Fruit fly (Drosophila melanogaster) whole organism, embryonic: ENCODE data around the gene CG34290.

Experiments used
- Antp ChIP-seq: fragments of 200-800 bp; sonication (Bioruptor generic); optimal IDR thresholded peaks from 3 replicates; lab custom pipeline; 2016; ENCODE audit warnings: missing biosample characterization, missing genetic modification characterization
- C15 ChIP-seq: fragments of 200-800 bp; sonication (Bioruptor generic); IDR thresholded peaks from 3 replicates; pipeline ENCODE4 v1.3.6; 2022; ENCODE audit warnings: missing biosample characterization, missing genetic modification characterization
- CG10543 ChIP-seq: fragments of 200-800 bp; sonication (Bioruptor generic); optimal IDR thresholded peaks from 3 replicates; lab custom pipeline; 2017; ENCODE audit warnings: missing biosample characterization, mild to moderate bottlenecking, missing genetic modification characterization, moderate library complexity
- CG10654 ChIP-seq: fragments of 200-800 bp; sonication (Bioruptor generic); optimal IDR thresholded peaks from 2 replicates; lab custom pipeline; 2016; ENCODE audit warnings: missing biosample characterization, missing genetic modification characterization
- CG11504 ChIP-seq: fragments of 200-800 bp; sonication (Bioruptor generic); optimal IDR thresholded peaks from 3 replicates; lab custom pipeline; 2019; ENCODE audit warnings: missing biosample characterization, mild to moderate bottlenecking, missing genetic modification characterization, moderate library complexity
- CG12942 ChIP-seq: fragments of 200-800 bp; sonication (Bioruptor generic); optimal IDR thresholded peaks from 3 replicates; lab custom pipeline; 2016; ENCODE audit warnings: missing biosample characterization, missing genetic modification characterization
- CG13624 ChIP-seq: fragments of 200-800 bp; sonication (Bioruptor generic); optimal IDR thresholded peaks from 2 replicates; lab custom pipeline; 2016; ENCODE audit warnings: missing biosample characterization, missing genetic modification characterization
- CG14860 ChIP-seq: fragments of 200-800 bp; sonication (Bioruptor generic); IDR thresholded peaks from 3 replicates; pipeline ENCODE4 v1.3.6; 2022; ENCODE audit warnings: missing biosample characterization, missing genetic modification characterization; ENCODE audit not compliant: partially characterized antibody
- CG2889 ChIP-seq: fragments of 200-800 bp; sonication (Bioruptor generic); IDR thresholded peaks from 3 replicates; pipeline ENCODE4 v1.3.6; 2022; ENCODE audit warnings: missing biosample characterization, missing genetic modification characterization
- CG30403 ChIP-seq: fragments of 200-800 bp; sonication (Bioruptor generic); optimal IDR thresholded peaks from 3 replicates; lab custom pipeline; 2016; ENCODE audit warnings: missing biosample characterization, missing genetic modification characterization
- CG3726 ChIP-seq: fragments of 200-800 bp; sonication (Bioruptor generic); IDR thresholded peaks from 3 replicates; pipeline ENCODE4, ENCODE4 v1.3.6; 2022; ENCODE audit warnings: missing biosample characterization, missing genetic modification characterization
- CG4730 ChIP-seq: fragments of 200-800 bp; sonication (Bioruptor generic); IDR thresholded peaks from 2 replicates; pipeline ENCODE4 v1.3.6; 2022; ENCODE audit warnings: missing biosample characterization, missing genetic modification characterization
- CG6654 ChIP-seq: fragments of 200-800 bp; sonication (Bioruptor generic); optimal IDR thresholded peaks from 2 replicates; lab custom pipeline; 2017; ENCODE audit warnings: missing biosample characterization, mild to moderate bottlenecking, missing genetic modification characterization
- CG6689 ChIP-seq: fragments of 200-800 bp; sonication (Bioruptor generic); IDR thresholded peaks from 2 replicates; pipeline ENCODE4 v1.3.6; 2022; ENCODE audit warnings: missing biosample characterization, missing genetic modification characterization
- CG8359 ChIP-seq: fragments of 200-800 bp; sonication (Bioruptor generic); optimal IDR thresholded peaks from 2 replicates; lab custom pipeline; 2017; ENCODE audit warnings: missing biosample characterization, mild to moderate bottlenecking, missing genetic modification characterization, borderline replicate concordance
- CG8924 ChIP-seq: fragments of 200-800 bp; optimal IDR thresholded peaks from 3 replicates; lab custom pipeline; 2019; ENCODE audit warnings: missing biosample characterization, mild to moderate bottlenecking, missing genetic modification characterization, moderate library complexity
- CG8944 ChIP-seq: fragments of 200-800 bp; sonication (Bioruptor generic); optimal IDR thresholded peaks from 3 replicates; lab custom pipeline; 2016; ENCODE audit warnings: missing biosample characterization, missing genetic modification characterization
- CG9437 ChIP-seq: fragments of 200-800 bp; sonication (Bioruptor generic); optimal IDR thresholded peaks from 2 replicates; lab custom pipeline; 2018; ENCODE audit warnings: missing biosample characterization, mild to moderate bottlenecking, missing genetic modification characterization
- CG9932 ChIP-seq: fragments of 200-800 bp; sonication (Bioruptor generic); IDR thresholded peaks from 2 replicates; pipeline ENCODE4 v1.3.6; 2022; ENCODE audit warnings: missing biosample characterization, missing genetic modification characterization
- GATAe ChIP-seq: fragments of 200-800 bp; sonication (Bioruptor generic); conservative IDR thresholded peaks from 2 replicates; pipeline ENCODE4 v1.3.6; 2022; ENCODE audit warnings: missing biosample characterization, missing genetic modification characterization
- H2.0 ChIP-seq: fragments of 200-800 bp; sonication (Bioruptor generic); IDR thresholded peaks from 2 replicates; pipeline ENCODE4 v1.3.6; 2022; ENCODE audit warnings: missing biosample characterization, missing genetic modification characterization
- Hand ChIP-seq: fragments of 200-800 bp; sonication (Bioruptor generic); optimal IDR thresholded peaks from 2 replicates; lab custom pipeline; 2017; ENCODE audit warnings: mild to moderate bottlenecking, missing biosample characterization, missing genetic modification reagents, missing genetic modification characterization
- Hr3 ChIP-seq: fragments of 200-800 bp; sonication (Bioruptor generic); optimal IDR thresholded peaks from 3 replicates; lab custom pipeline; 2016; ENCODE audit warnings: missing biosample characterization, missing genetic modification characterization
- Jarid2 ChIP-seq: fragments of 200-800 bp; sonication (Bioruptor generic); optimal IDR thresholded peaks from 3 replicates; lab custom pipeline; 2017; ENCODE audit warnings: mild to moderate bottlenecking, missing biosample characterization, missing genetic modification reagents, missing genetic modification characterization
- Rfx ChIP-seq: fragments of 200-800 bp; sonication (Bioruptor generic); IDR thresholded peaks from 2 replicates; pipeline ENCODE4 v1.3.6; 2022; ENCODE audit warnings: missing biosample characterization, missing genetic modification characterization
- Sox102F ChIP-seq: fragments of 200-800 bp; sonication (Bioruptor generic); optimal IDR thresholded peaks from 2 replicates; lab custom pipeline; 2018; ENCODE audit warnings: missing biosample characterization, mild to moderate bottlenecking, missing genetic modification characterization, moderate library complexity
- az2 ChIP-seq: fragments of 200-800 bp; sonication (Bioruptor generic); optimal IDR thresholded peaks from 3 replicates; lab custom pipeline; 2016; ENCODE audit warnings: missing biosample characterization, missing genetic modification characterization
- bcd ChIP-seq: fragments of 200-800 bp; sonication (Bioruptor generic); optimal IDR thresholded peaks from 2 replicates; lab custom pipeline; 2017; ENCODE audit warnings: missing biosample characterization, mild to moderate bottlenecking, missing genetic modification characterization
- btn ChIP-seq: fragments of 200-800 bp; sonication (Bioruptor generic); optimal IDR thresholded peaks from 2 replicates; lab custom pipeline; 2016; ENCODE audit warnings: missing biosample characterization, missing genetic modification characterization
- cato ChIP-seq: fragments of 200-800 bp; sonication (Bioruptor generic); optimal IDR thresholded peaks from 2 replicates; lab custom pipeline; 2016; ENCODE audit warnings: missing biosample characterization, missing genetic modification characterization, borderline replicate concordance
- crc ChIP-seq: fragments of 200-800 bp; sonication (Bioruptor generic); optimal IDR thresholded peaks from 2 replicates; lab custom pipeline; 2016; ENCODE audit warnings: missing biosample characterization, missing genetic modification characterization
- croc ChIP-seq: fragments of 200-800 bp; sonication (Bioruptor generic); conservative IDR thresholded peaks from 3 replicates; pipeline ENCODE4 v1.3.6; 2022; ENCODE audit warnings: missing biosample characterization, missing genetic modification characterization
- cwo ChIP-seq: fragments of 200-800 bp; sonication (Bioruptor generic); optimal IDR thresholded peaks from 3 replicates; lab custom pipeline; 2017; ENCODE audit warnings: missing biosample characterization, missing genetic modification characterization, mild to moderate bottlenecking, moderate library complexity, missing genetic modification reagents
- disco-r ChIP-seq: fragments of 200-800 bp; sonication (Bioruptor generic); optimal IDR thresholded peaks from 2 replicates; lab custom pipeline; 2016; ENCODE audit warnings: missing biosample characterization, missing genetic modification characterization
- gem ChIP-seq: fragments of 200-800 bp; sonication (Bioruptor generic); optimal IDR thresholded peaks from 2 replicates; lab custom pipeline; 2019; ENCODE audit warnings: missing biosample characterization, mild to moderate bottlenecking, missing genetic modification characterization, moderate library complexity
- grau ChIP-seq: fragments of 200-800 bp; optimal IDR thresholded peaks from 3 replicates; lab custom pipeline; 2019; ENCODE audit warnings: missing biosample characterization, mild to moderate bottlenecking, missing genetic modification characterization, moderate library complexity
- hb ChIP-seq: fragments of 200-800 bp; sonication (Bioruptor generic); IDR thresholded peaks from 3 replicates; pipeline ENCODE4 v1.3.6; 2022; ENCODE audit warnings: missing biosample characterization, missing genetic modification characterization; ENCODE audit not compliant: partially characterized antibody
- her ChIP-seq: fragments of 200-800 bp; sonication (Bioruptor generic); optimal IDR thresholded peaks from 2 replicates; lab custom pipeline; 2016; ENCODE audit warnings: missing biosample characterization, missing genetic modification characterization
- hth ChIP-seq: fragments of >200 bp; optimal IDR thresholded peaks from 2 replicates; lab custom pipeline; 2017; ENCODE audit warnings: inconsistent platforms
- kah ChIP-seq: fragments of 200-800 bp; sonication (Bioruptor generic); optimal IDR thresholded peaks from 2 replicates; lab custom pipeline; 2018; ENCODE audit warnings: missing biosample characterization, mild to moderate bottlenecking, missing genetic modification characterization
- klu ChIP-seq: fragments of 200-800 bp; sonication (Bioruptor generic); IDR thresholded peaks from 2 replicates; pipeline ENCODE4 v1.3.6; 2022; ENCODE audit warnings: missing biosample characterization, missing genetic modification characterization
- lov ChIP-seq, 2 experiments: fragments of 200-800 bp in 1 of 2; fragments of >200 bp in 1 of 2; sonication (Bioruptor generic) in 1 of 2; IDR thresholded peaks in 1 of 2; optimal IDR thresholded peaks in 1 of 2; 2 replicates in 1 of 2; 3 replicates in 1 of 2; pipeline versions ENCODE4 v1.3.6 to Lab custom; 2017 to 2022; ENCODE audit warnings: missing biosample characterization in 1 of 2, missing genetic modification characterization in 1 of 2
- nerfin-1 ChIP-seq: fragments of 200-800 bp; sonication (Bioruptor generic); optimal IDR thresholded peaks from 3 replicates; lab custom pipeline; 2019; ENCODE audit warnings: missing biosample characterization, mild to moderate bottlenecking, missing genetic modification characterization, moderate library complexity
- oc ChIP-seq: fragments of 200-800 bp; sonication (Bioruptor generic); optimal IDR thresholded peaks from 2 replicates; lab custom pipeline; 2018; ENCODE audit warnings: missing biosample characterization, mild to moderate bottlenecking, missing genetic modification characterization, moderate library complexity
- peb ChIP-seq: fragments of 200-800 bp; sonication (Bioruptor generic); IDR thresholded peaks from 2 replicates; pipeline ENCODE4 v1.3.6; 2022; ENCODE audit warnings: missing biosample characterization, missing genetic modification characterization
- pita ChIP-seq: fragments of 200-800 bp; sonication (Bioruptor generic); optimal IDR thresholded peaks from 2 replicates; lab custom pipeline; 2017; ENCODE audit warnings: missing biosample characterization, mild to moderate bottlenecking, missing genetic modification characterization
- rib ChIP-seq: fragments of 200-800 bp; sonication (Bioruptor generic); IDR thresholded peaks from 2 replicates; pipeline ENCODE4 v1.3.6; 2022; ENCODE audit warnings: missing biosample characterization, missing genetic modification characterization
- salm ChIP-seq: fragments of 200-800 bp; sonication (Bioruptor generic); optimal IDR thresholded peaks from 2 replicates; lab custom pipeline; 2018; ENCODE audit warnings: missing biosample characterization, mild to moderate bottlenecking, missing genetic modification characterization
- scrt ChIP-seq: fragments of 200-800 bp; sonication (Bioruptor generic); optimal IDR thresholded peaks from 2 replicates; lab custom pipeline; 2018; ENCODE audit warnings: missing biosample characterization, mild to moderate bottlenecking, missing genetic modification characterization, moderate library complexity
- sim ChIP-seq: fragments of 200-800 bp; sonication (Bioruptor generic); IDR thresholded peaks from 2 replicates; pipeline ENCODE4 v1.3.6; 2022; ENCODE audit warnings: missing biosample characterization, missing genetic modification characterization
- tgo ChIP-seq: fragments of 200-800 bp; sonication (Bioruptor generic); IDR thresholded peaks from 3 replicates; pipeline ENCODE4 v1.3.6; 2022; ENCODE audit warnings: missing biosample characterization, missing genetic modification characterization
- zf30C ChIP-seq: fragments of 200-800 bp; sonication (Bioruptor generic); optimal IDR thresholded peaks from 3 replicates; lab custom pipeline; 2018; ENCODE audit warnings: missing biosample characterization, mild to moderate bottlenecking, missing genetic modification characterization

Gene CG34290

DNA sequence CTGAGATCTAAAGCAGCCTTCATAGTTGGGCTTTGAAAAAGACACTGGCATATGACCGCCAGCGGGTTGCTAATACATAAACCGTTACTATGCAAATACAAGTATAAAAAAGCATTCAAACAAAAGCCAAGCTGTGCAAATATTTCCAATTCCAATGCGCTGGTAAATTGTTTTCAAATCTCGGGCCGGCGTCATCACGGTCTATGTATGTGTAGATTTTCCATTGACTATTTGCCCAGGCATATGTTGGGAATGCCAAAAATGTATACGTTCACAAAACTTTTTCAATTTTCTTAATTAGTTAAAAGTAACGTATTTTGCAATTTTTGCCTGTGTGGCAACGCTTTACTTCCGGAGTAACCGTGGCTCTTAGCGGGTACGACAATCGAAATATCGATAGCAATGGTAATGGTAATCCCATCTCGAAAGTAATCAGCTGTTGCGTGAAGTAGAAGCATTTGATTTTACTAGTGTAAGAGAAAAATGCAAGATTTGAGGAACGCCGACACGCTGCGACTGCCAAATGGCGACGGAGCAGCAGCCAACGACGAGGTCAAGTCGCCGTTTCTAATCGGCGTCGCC lies at the start of gene CG34290, which contains the start of gene Uck (continued):
- peak; percentile 32 for TF ChIP-seq btn (GFP tag; lab: Kevin White, UChicago)
- peak; percentile 45 for TF ChIP-seq gem
- peak; percentile 56 for TF ChIP-seq H2.0 (GFP tag; lab: Robert Waterston, UW)
- TF ChIP-seq lov (optimal IDR thresholded peaks at IDR 0.05; lab: Kevin White, UChicago), result no peak
- peak; percentile 62; the same call in 1 of the 3 replicates for TF ChIP-seq lov (GFP tag; IDR thresholded peaks at IDR 0.05; lab: Robert Waterston, UW)
- peak; percentile 58 for TF ChIP-seq Jarid2 (GFP tag; lab: Kevin White, UChicago)
- TF ChIP-seq CG3726, result no peak
- TF ChIP-seq CG10543 (GFP tag; lab: Kevin White, UChicago), result peak; percentile 87
- no peak for TF ChIP-seq hth (lab: Kevin White, UChicago)
- TF ChIP-seq her (GFP tag; lab: Kevin White, UChicago), result peak; percentile 82
- TF ChIP-seq Hand (GFP tag; lab: Kevin White, UChicago), result peak; percentile 59
- peak; percentile 48 for TF ChIP-seq oc (tag; lab: Kevin White, UChicago)
- TF ChIP-seq CG12942 (GFP tag; lab: Kevin White, UChicago), result peak; percentile 28
- TF ChIP-seq disco-r (GFP tag; lab: Kevin White, UChicago), result peak; percentile 14
- TF ChIP-seq bcd, result peak; percentile 87
- no peak for TF ChIP-seq pita (GFP tag; lab: Kevin White, UChicago)
- peak; percentile 39 for TF ChIP-seq zf30C
- TF ChIP-seq CG4730 (GFP tag; lab: Robert Waterston, UW), result no peak
- TF ChIP-seq CG14860, result peak; percentile 69; the same call in 2 of the 3 replicates
- TF ChIP-seq GATAe, result no peak
- peak; percentile 71 for TF ChIP-seq grau (tag; lab: Kevin White, UChicago)
- peak; percentile 8 for TF ChIP-seq az2 (GFP tag; lab: Kevin White, UChicago)
- TF ChIP-seq C15 (GFP tag; lab: Robert Waterston, UW), result no peak
- peak; percentile 53 for TF ChIP-seq CG6689
- peak; percentile 63 for TF ChIP-seq CG8359
- TF ChIP-seq kah (GFP tag; lab: Kevin White, UChicago), result peak; percentile 57
- TF ChIP-seq sim (GFP tag; lab: Robert Waterston, UW), result 0 out of 2 replicates have a peak, but pooled peaks have one; percentile 28
- peak; percentile 86 for TF ChIP-seq CG13624 (GFP tag; lab: Kevin White, UChicago)
- TF ChIP-seq nerfin-1 (tag; lab: Kevin White, UChicago), result peak; percentile 81
- peak; percentile 65 for TF ChIP-seq CG9932 (GFP tag; lab: Robert Waterston, UW)
- TF ChIP-seq CG6654 (GFP tag; lab: Kevin White, UChicago), result peak; percentile 53
- peak; percentile 35 for TF ChIP-seq Hr3
- 0 out of 2 replicates have a peak, but pooled peaks have one; percentile 15 for TF ChIP-seq peb (GFP tag; lab: Robert Waterston, UW)
- peak; percentile 69 for TF ChIP-seq crc
- peak; percentile 55; the same call in 2 of the 3 replicates for TF ChIP-seq tgo (GFP tag; lab: Robert Waterston, UW)
- peak; percentile 62 for TF ChIP-seq salm (tag; lab: Kevin White, UChicago)
- peak; percentile 71 for TF ChIP-seq CG11504 (tag; lab: Kevin White, UChicago)
- TF ChIP-seq CG2889 (GFP tag; lab: Robert Waterston, UW), result no peak
- TF ChIP-seq Sox102F (GFP tag; lab: Kevin White, UChicago), result peak; percentile 38

DNA sequence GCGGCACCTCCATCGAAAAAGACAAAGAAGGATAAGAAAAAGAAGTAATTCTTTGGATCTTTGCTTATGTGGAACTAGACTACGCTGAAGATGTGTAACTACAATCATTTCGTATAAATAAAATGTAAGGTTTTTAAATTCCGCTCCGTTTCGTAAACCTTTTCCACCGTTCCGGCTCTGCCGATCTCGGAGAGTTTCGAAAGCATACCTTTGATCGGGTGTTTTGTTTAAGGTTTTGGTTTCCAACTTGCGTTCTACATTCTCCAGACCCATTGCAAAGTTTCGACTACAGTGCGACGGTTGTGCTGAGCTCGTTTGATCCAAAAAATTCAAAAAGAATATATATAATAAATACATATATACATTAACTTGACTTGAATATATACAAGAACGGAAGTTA lies 47.0 kb upstream of the CG34290 start, which contains the start of gene CG6432:
TSS of gene CG6432 (plus strand) at position 301 of the 400 bp plus-strand sequence.
- TF ChIP-seq cato, result no peak
- no peak for TF ChIP-seq scrt (GFP tag; lab: Kevin White, UChicago)
- no peak for TF ChIP-seq CG8944 (GFP tag; lab: Kevin White, UChicago)
- no peak for TF ChIP-seq gem
- no peak for TF ChIP-seq croc (GFP tag; lab: Robert Waterston, UW)
- no peak for TF ChIP-seq CG9437
- TF ChIP-seq cwo (GFP tag; lab: Kevin White, UChicago), result no peak
- no peak for TF ChIP-seq Antp (GFP tag; lab: Kevin White, UChicago)
- TF ChIP-seq rib (GFP tag; lab: Robert Waterston, UW), result no peak
- TF ChIP-seq Rfx, result no peak
- TF ChIP-seq CG8924 (tag; lab: Kevin White, UChicago), result no peak
- TF ChIP-seq klu (GFP tag; lab: Robert Waterston, UW), result no peak
- TF ChIP-seq hb, result no peak
- TF ChIP-seq CG30403, result no peak
- TF ChIP-seq CG10654, result no peak
- TF ChIP-seq, all 482 proteins: peak for 0
